Worm (Caenorhabditis elegans): ENCODE results near the gene wee-1.1.

- TF ChIP-seq hlh-30 (tag; optimal IDR thresholded peaks at IDR 0.05; ENCODE audit: insufficient read depth) = no peak
- TF ChIP-seq ahr-1 (tag; optimal IDR thresholded peaks at IDR 0.05) = no peak
- no peak for TF ChIP-seq ceh-30 (tag; optimal IDR thresholded peaks at IDR 0.05)
- TF ChIP-seq F13H6.1 (tag; optimal IDR thresholded peaks at IDR 0.05) = no peak
- TF ChIP-seq tbx-2 (tag; optimal IDR thresholded peaks at IDR 0.05) = no peak
- TF ChIP-seq lin-11 (tag; optimal IDR thresholded peaks at IDR 0.05) = no peak
- TF ChIP-seq T23F11.4 (GFP tag; optimal IDR thresholded peaks at IDR 0.05) = no peak
- TF ChIP-seq syd-9 (tag; optimal IDR thresholded peaks at IDR 0.05) = no peak
- TF ChIP-seq sox-2 (GFP tag; IDR thresholded peaks at IDR 0.05) = no peak
- no peak for TF ChIP-seq pha-4 (tag; optimal IDR thresholded peaks at IDR 0.05)
- no peak for TF ChIP-seq sox-4 (tag; optimal IDR thresholded peaks at IDR 0.05)
- TF ChIP-seq rnt-1 (tag; optimal IDR thresholded peaks at IDR 0.05) = no peak
- no peak for TF ChIP-seq hlh-8 (tag; optimal IDR thresholded peaks at IDR 0.05)
- TF ChIP-seq pag-3 (tag; optimal IDR thresholded peaks at IDR 0.05; ENCODE audit: borderline replicate concordance) = no peak
Measured at ce11 chrII:9611347-9611923, 28.1 kb upstream of the wee-1.1 start, which contains the start of the genes T15H9.5 and T15H9.4.
